Worm (Caenorhabditis elegans): ENCODE measurements around the gene nspb-7.

nspb-7 gene

ce11 chrII:14598367-14598766 is 20.3 kb downstream of the nspb-7 start:
- TF ChIP-seq elt-3 (tag; optimal IDR thresholded peaks at IDR 0.05) (no peak), snpc-4 (tag; optimal IDR thresholded peaks at IDR 0.05) (peak; percentile 34), lin-39 (tag; optimal IDR thresholded peaks at IDR 0.05) (no peak), ceh-82 (tag; optimal IDR thresholded peaks at IDR 0.05) (no peak), fos-1 (tag; optimal IDR thresholded peaks at IDR 0.05) (peak; percentile 50), lin-13 (GFP tag; optimal IDR thresholded peaks at IDR 0.05) (peak; percentile 22), ama-1 (optimal IDR thresholded peaks at IDR 0.05) (peak; percentile 34), F13H6.1 (tag; optimal IDR thresholded peaks at IDR 0.05) (peak; percentile 76), nhr-10 (tag; optimal IDR thresholded peaks at IDR 0.05) (peak; percentile 7), ztf-4 (tag; optimal IDR thresholded peaks at IDR 0.05) (peak; percentile 68), sma-3 (GFP tag; optimal IDR thresholded peaks at IDR 0.05) (peak; percentile 64), mdl-1 (tag; optimal IDR thresholded peaks at IDR 0.05) (peak in 1 of 2 experiments; percentile 63), gmeb-1 (tag; optimal IDR thresholded peaks at IDR 0.05) (peak; percentile 49), ZK546.5 (tag; optimal IDR thresholded peaks at IDR 0.05) (no peak), lsy-2 (tag; optimal IDR thresholded peaks at IDR 0.05) (peak in 1 of 2 experiments; percentile 81), unc-62 (GFP tag; optimal IDR thresholded peaks at IDR 0.05) (no peak), ztf-1 (GFP tag; conservative IDR thresholded peaks at IDR 0.05) (no peak), C34F6.9 (tag; optimal IDR thresholded peaks at IDR 0.05) (peak; percentile 78), nhr-25 (tag; optimal IDR thresholded peaks at IDR 0.05) (no peak), mbf-1 (tag; optimal IDR thresholded peaks at IDR 0.05) (no peak), nhr-6 (tag; optimal IDR thresholded peaks at IDR 0.05) (peak; percentile 45), egl-27 (tag; optimal IDR thresholded peaks at IDR 0.05) (no peak), crh-2 (tag; optimal IDR thresholded peaks at IDR 0.05) (peak; percentile 81), nhr-12 (tag; optimal IDR thresholded peaks at IDR 0.05) (no peak), R02D3.7 (tag; optimal IDR thresholded peaks at IDR 0.05) (no peak), mab-5 (tag; optimal IDR thresholded peaks at IDR 0.05) (peak; percentile 20), nhr-11 (tag; optimal IDR thresholded peaks at IDR 0.05) (no peak), sma-9 (GFP tag; optimal IDR thresholded peaks at IDR 0.05) (peak; percentile 89), sma-9 (tag; optimal IDR thresholded peaks at IDR 0.05) (no peak), nhr-129 (tag; optimal IDR thresholded peaks at IDR 0.05) (peak; percentile 91)

DNA sequence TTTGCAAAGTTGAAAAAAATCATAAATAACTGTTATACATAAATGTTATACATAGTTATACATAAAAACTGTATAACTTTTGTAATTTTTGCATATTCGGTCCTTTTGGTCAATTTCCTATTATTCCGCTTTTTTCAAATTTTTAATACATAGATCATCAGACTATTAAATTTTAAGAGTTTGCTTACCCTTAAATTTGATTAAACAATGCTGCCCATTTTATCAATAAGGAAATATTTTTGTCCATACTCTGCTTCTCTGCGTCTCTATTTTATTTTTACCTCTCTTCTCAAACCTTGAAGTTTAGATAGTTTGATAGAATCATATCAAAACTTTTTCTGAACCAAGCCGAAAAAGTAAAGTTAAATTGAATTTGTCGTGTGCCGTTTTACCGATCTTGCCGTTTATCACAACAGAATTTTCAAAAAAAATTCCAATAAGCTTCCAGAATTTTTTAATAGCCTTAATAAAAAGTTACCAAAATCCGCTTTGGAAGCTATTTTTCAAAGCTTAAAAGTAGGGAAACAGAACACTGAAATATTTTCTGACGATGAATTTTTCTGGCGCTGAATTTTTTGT is 21.3 kb downstream of the nspb-7 start:
- no peak for TF ChIP-seq fos-1 (tag; optimal IDR thresholded peaks at IDR 0.05)
- no peak for TF ChIP-seq nhr-77 (tag; optimal IDR thresholded peaks at IDR 0.05)
- no peak for TF ChIP-seq ztf-1 (GFP tag; conservative IDR thresholded peaks at IDR 0.05)
- no peak for TF ChIP-seq lin-11 (tag; optimal IDR thresholded peaks at IDR 0.05)

DNA sequence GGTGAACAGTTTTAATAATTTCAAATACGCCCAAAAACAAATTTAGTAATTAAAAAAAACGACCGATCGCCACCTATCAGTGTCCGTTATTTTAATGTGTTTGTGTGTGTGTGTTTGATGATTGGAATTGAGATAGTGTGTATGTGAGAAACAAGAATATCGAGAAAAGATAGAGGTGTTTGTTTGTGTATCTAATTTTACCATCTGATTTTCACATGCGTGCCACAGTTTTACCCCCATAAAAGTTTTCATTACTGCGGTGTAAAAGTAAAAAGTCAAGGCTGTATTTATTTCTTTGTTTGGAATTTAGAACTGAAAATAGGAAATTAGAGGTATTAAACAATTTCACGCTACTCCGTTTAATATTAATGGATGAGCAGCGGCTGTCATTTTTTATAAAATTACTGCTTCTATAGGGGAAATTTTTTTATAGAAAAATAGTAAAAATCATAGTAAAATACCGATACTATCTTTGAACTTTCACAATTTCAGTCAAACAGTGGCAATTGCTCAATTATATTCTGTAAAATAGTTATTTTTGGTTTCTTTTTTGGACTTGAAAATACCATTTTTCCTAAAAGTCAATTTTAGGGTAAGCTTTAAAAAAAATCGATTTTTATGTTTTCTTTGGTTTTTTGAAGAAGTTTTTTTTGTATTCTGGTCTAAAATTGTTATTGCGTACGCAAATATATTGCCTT is 22.0 kb downstream of the nspb-7 start:
- TF ChIP-seq sma-3 (GFP tag; optimal IDR thresholded peaks at IDR 0.05) (peak; percentile 15), sma-9 (GFP tag; optimal IDR thresholded peaks at IDR 0.05) (peak; percentile 68), sma-9 (tag; optimal IDR thresholded peaks at IDR 0.05) (no peak), lsy-2 (tag; optimal IDR thresholded peaks at IDR 0.05) (peak in 1 of 2 experiments; percentile 11), nhr-129 (tag; optimal IDR thresholded peaks at IDR 0.05) (peak; percentile 36), fos-1 (tag; optimal IDR thresholded peaks at IDR 0.05) (peak; percentile 44), nhr-10 (tag; optimal IDR thresholded peaks at IDR 0.05) (no peak), unc-55 (GFP tag; optimal IDR thresholded peaks at IDR 0.05) (no peak), nhr-6 (tag; optimal IDR thresholded peaks at IDR 0.05) (no peak), zag-1 (tag; optimal IDR thresholded peaks at IDR 0.05) (no peak), nhr-237 (tag; optimal IDR thresholded peaks at IDR 0.05) (no peak), ceh-16 (tag; optimal IDR thresholded peaks at IDR 0.05) (no peak), nhr-25 (tag; optimal IDR thresholded peaks at IDR 0.05) (peak; percentile 27), crh-2 (tag; optimal IDR thresholded peaks at IDR 0.05) (peak; percentile 31), blmp-1 (tag; optimal IDR thresholded peaks at IDR 0.05; ENCODE audit: insufficient read depth) (peak; percentile 26)

Data from whole organism, L2 larva.